Worm (Caenorhabditis elegans) whole organism, late embryonic: ENCODE results near the gene clec-60.

Experiments used
- F13H6.1 ChIP-seq: sonication (generic microtip); optimal IDR thresholded peaks from 2 replicates; lab custom pipeline; 2016; ENCODE audit warnings: missing genetic modification characterization, missing compliant biosample characterization
- K09A11.1 ChIP-seq: sonication (generic microtip); optimal IDR thresholded peaks from 2 replicates; lab custom pipeline; 2017; ENCODE audit warnings: antibody characterized with exemption, mild to moderate bottlenecking, missing genetic modification characterization, missing compliant biosample characterization; ENCODE audit not compliant: insufficient read depth
- T23F11.4 ChIP-seq: fragments of 200-800 bp; sonication (Bioruptor generic); optimal IDR thresholded peaks from 2 replicates; lab custom pipeline; 2018; ENCODE audit warnings: mild to moderate bottlenecking, missing genetic modification characterization, missing compliant biosample characterization
- ceh-14 ChIP-seq: sonication (generic microtip); optimal IDR thresholded peaks from 2 replicates; lab custom pipeline; 2016; ENCODE audit warnings: missing genotype, missing genetic modification characterization, missing compliant biosample characterization
- ceh-18 ChIP-seq: sonication (generic microtip); optimal IDR thresholded peaks from 2 replicates; lab custom pipeline; 2016; ENCODE audit warnings: missing genetic modification characterization, missing compliant biosample characterization
- ceh-19 ChIP-seq: fragments of 200-800 bp; sonication (Bioruptor generic); optimal IDR thresholded peaks from 2 replicates; lab custom pipeline; 2018; ENCODE audit warnings: mild to moderate bottlenecking, missing genetic modification characterization, missing compliant biosample characterization
- ceh-31 ChIP-seq: sonication (generic microtip); optimal IDR thresholded peaks from 2 replicates; lab custom pipeline; 2016; ENCODE audit warnings: missing genetic modification characterization, missing compliant biosample characterization
- ceh-34 ChIP-seq: sonication (generic microtip); optimal IDR thresholded peaks from 2 replicates; lab custom pipeline; 2016; ENCODE audit warnings: mild to moderate bottlenecking, missing genetic modification characterization, missing compliant biosample characterization
- ceh-6 ChIP-seq: fragments of 200-800 bp; sonication (Bioruptor generic); optimal IDR thresholded peaks from 2 replicates; lab custom pipeline; 2018; ENCODE audit warnings: mild to moderate bottlenecking, missing genetic modification characterization, missing compliant biosample characterization
- ceh-9 ChIP-seq: sonication (generic microtip); optimal IDR thresholded peaks from 2 replicates; lab custom pipeline; 2016; ENCODE audit warnings: mild to moderate bottlenecking, missing genetic modification characterization, inconsistent platforms, missing compliant biosample characterization
- che-1 ChIP-seq: sonication (generic microtip); optimal IDR thresholded peaks from 2 replicates; lab custom pipeline; 2016; ENCODE audit warnings: mild to moderate bottlenecking, missing genetic modification characterization, missing compliant biosample characterization
- dmd-4 ChIP-seq: sonication (generic microtip); optimal IDR thresholded peaks from 2 replicates; lab custom pipeline; 2016; ENCODE audit warnings: borderline replicate concordance, missing genetic modification characterization, missing compliant biosample characterization
- ets-4 ChIP-seq: sonication (generic microtip); optimal IDR thresholded peaks from 2 replicates; lab custom pipeline; 2016; ENCODE audit warnings: missing genetic modification characterization, missing compliant biosample characterization
- eyg-1 ChIP-seq: sonication (generic microtip); optimal IDR thresholded peaks from 2 replicates; lab custom pipeline; 2016; ENCODE audit warnings: missing genotype, missing genetic modification characterization, missing compliant biosample characterization
- fax-1 ChIP-seq: sonication (generic microtip); optimal IDR thresholded peaks from 2 replicates; lab custom pipeline; 2016; ENCODE audit warnings: missing genotype, missing genetic modification characterization, missing compliant biosample characterization
- fkh-6 ChIP-seq: sonication (generic microtip); optimal IDR thresholded peaks from 2 replicates; lab custom pipeline; 2016; ENCODE audit warnings: missing genetic modification characterization, missing compliant biosample characterization
- hlh-30 ChIP-seq: sonication (generic microtip); optimal IDR thresholded peaks from 2 replicates; lab custom pipeline; 2017; ENCODE audit warnings: antibody characterized with exemption, missing genetic modification characterization, missing compliant biosample characterization; ENCODE audit not compliant: insufficient read depth
- hlh-8 ChIP-seq: sonication (generic microtip); optimal IDR thresholded peaks from 2 replicates; lab custom pipeline; 2016; ENCODE audit warnings: missing genotype, missing genetic modification characterization, missing compliant biosample characterization
- lim-6 ChIP-seq: sonication (generic microtip); optimal IDR thresholded peaks from 2 replicates; lab custom pipeline; 2016; ENCODE audit warnings: missing genetic modification characterization, missing compliant biosample characterization
- lin-11 ChIP-seq: fragments of 200-800 bp; sonication (Bioruptor generic); optimal IDR thresholded peaks from 2 replicates; lab custom pipeline; 2018; ENCODE audit warnings: mild to moderate bottlenecking, missing genetic modification characterization, missing compliant biosample characterization
- madf-2 ChIP-seq: sonication (generic microtip); optimal IDR thresholded peaks from 2 replicates; lab custom pipeline; 2017; ENCODE audit warnings: missing genetic modification characterization, missing compliant biosample characterization
- nfya-1 ChIP-seq: sonication (generic microtip); optimal IDR thresholded peaks from 2 replicates; lab custom pipeline; 2017; ENCODE audit warnings: missing genetic modification characterization, mild to moderate bottlenecking, missing compliant biosample characterization, antibody characterized with exemption, moderate library complexity
- nhr-11 ChIP-seq: fragments of 150-350 bp; optimal IDR thresholded peaks from 2 replicates; lab custom pipeline; 2014; ENCODE audit warnings: missing biosample characterization, missing genetic modification characterization
- nhr-232 ChIP-seq: sonication (generic microtip); optimal IDR thresholded peaks from 2 replicates; lab custom pipeline; 2016; ENCODE audit warnings: missing genetic modification characterization, missing compliant biosample characterization
- npax-4 ChIP-seq: sonication (generic microtip); optimal IDR thresholded peaks from 2 replicates; lab custom pipeline; 2016; ENCODE audit warnings: missing genetic modification characterization, missing compliant biosample characterization
- odd-2 ChIP-seq: sonication (generic microtip); optimal IDR thresholded peaks from 2 replicates; lab custom pipeline; 2017; ENCODE audit warnings: antibody characterized with exemption, mild to moderate bottlenecking, missing genetic modification characterization, missing compliant biosample characterization
- pat-9 ChIP-seq: fragments of 200-800 bp; sonication (Bioruptor generic); optimal IDR thresholded peaks from 2 replicates; lab custom pipeline; 2018; ENCODE audit warnings: mild to moderate bottlenecking, missing genetic modification characterization, moderate library complexity, missing compliant biosample characterization
- pax-1 ChIP-seq: fragments of 150-350 bp; optimal IDR thresholded peaks from 2 replicates; lab custom pipeline; 2014; ENCODE audit warnings: missing biosample characterization, missing genetic modification characterization
- pha-4 ChIP-seq: fragments of 150-350 bp; optimal IDR thresholded peaks from 2 replicates; lab custom pipeline; 2018; ENCODE audit warnings: missing biosample characterization, missing genetic modification reagents, missing genetic modification characterization
- pqm-1 ChIP-seq: sonication (generic microtip); optimal IDR thresholded peaks from 2 replicates; lab custom pipeline; 2016; ENCODE audit warnings: missing genetic modification characterization, missing compliant biosample characterization
- pros-1 ChIP-seq: fragments of 150-350 bp; optimal IDR thresholded peaks from 2 replicates; lab custom pipeline; 2014; ENCODE audit warnings: missing biosample characterization, missing genetic modification reagents, missing genetic modification characterization
- ref-2 ChIP-seq: sonication (generic microtip); optimal IDR thresholded peaks from 2 replicates; lab custom pipeline; 2016; ENCODE audit warnings: missing genetic modification characterization, missing compliant biosample characterization
- rnt-1 ChIP-seq: sonication (generic microtip); optimal IDR thresholded peaks from 2 replicates; lab custom pipeline; 2016; ENCODE audit warnings: missing genetic modification characterization, missing compliant biosample characterization
- sdc-2 ChIP-seq: sonication (generic microtip); optimal IDR thresholded peaks from 2 replicates; lab custom pipeline; 2016; ENCODE audit warnings: missing genotype, missing genetic modification characterization, missing compliant biosample characterization
- tbx-2 ChIP-seq: sonication (generic microtip); optimal IDR thresholded peaks from 2 replicates; lab custom pipeline; 2016; ENCODE audit warnings: missing genetic modification characterization, missing compliant biosample characterization
- tbx-7 ChIP-seq: sonication (generic microtip); optimal IDR thresholded peaks from 2 replicates; lab custom pipeline; 2016; ENCODE audit warnings: missing genotype, missing genetic modification characterization, missing compliant biosample characterization
- unc-3 ChIP-seq, 2 experiments: fragments of 200-800 bp in 1 of 2; sonication (Bioruptor generic) in 1 of 2; sonication (generic microtip) in 1 of 2; conservative IDR thresholded peaks in 1 of 2; optimal IDR thresholded peaks in 1 of 2; 2 replicates each; pipeline versions ENCODE4 v1.3.6 to Lab custom; 2016 to 2022; ENCODE audit warnings: missing compliant biosample characterization in 2 of 2, missing genetic modification characterization in 2 of 2, missing genetic modification reagents in 1 of 2
- ztf-16 ChIP-seq: sonication (generic microtip); optimal IDR thresholded peaks from 2 replicates; lab custom pipeline; 2017; ENCODE audit warnings: missing genetic modification characterization, missing compliant biosample characterization

The clec-60 gene

ce11 chrII:10502491-10503063, 20.9 kb upstream of the clec-60 start, which contains the start of gene myrf-1 (continued):
- TF ChIP-seq hlh-30 (tag; lab: Kevin White, UChicago): peak; percentile 55
- TF ChIP-seq ref-2 (tag; lab: Kevin White, UChicago): peak; percentile 87
- peak; percentile 88 for TF ChIP-seq ceh-31
- TF ChIP-seq sdc-2 (tag; lab: Kevin White, UChicago): peak; percentile 59
- TF ChIP-seq ceh-19: peak; percentile 58
- TF ChIP-seq eyg-1 (tag; lab: Kevin White, UChicago): no peak
- TF ChIP-seq K09A11.1 (tag; lab: Kevin White, UChicago): peak; percentile 63
- peak; percentile 59 for TF ChIP-seq fkh-6 (tag; lab: Kevin White, UChicago)
- peak; percentile 35 for TF ChIP-seq tbx-7 (tag; lab: Kevin White, UChicago)

ce11 chrII:10501578-10501977, 19.9 kb upstream of the clec-60 start:
- TF ChIP-seq nfya-1 (tag; lab: Kevin White, UChicago) (peak; percentile 25), rnt-1 (peak; percentile 44), ceh-31 (peak; percentile 28), F13H6.1 (tag; lab: Kevin White, UChicago) (peak; percentile 3), ceh-18 (tag; lab: Kevin White, UChicago) (peak; percentile 22), ceh-19 (no peak), ceh-9 (no peak)

ce11 chrII:10500674-10501073, 19.0 kb upstream of the clec-60 start:
- TF ChIP-seq pat-9 (tag; lab: Kevin White, UChicago): no peak
- TF ChIP-seq ceh-19: no peak
- TF ChIP-seq pros-1 (tag; lab: Kevin White, UChicago): no peak
- no peak for TF ChIP-seq fax-1 (tag; lab: Kevin White, UChicago)
- TF ChIP-seq ceh-31: no peak
- TF ChIP-seq F13H6.1 (tag; lab: Kevin White, UChicago): no peak
- TF ChIP-seq ceh-9: no peak
- no peak for TF ChIP-seq hlh-8 (tag; lab: Kevin White, UChicago)
- no peak for TF ChIP-seq pqm-1 (tag; lab: Kevin White, UChicago)
- TF ChIP-seq ref-2 (tag; lab: Kevin White, UChicago): no peak
- no peak for TF ChIP-seq dmd-4
- TF ChIP-seq che-1: no peak
- TF ChIP-seq lim-6 (tag; lab: Kevin White, UChicago): no peak
- TF ChIP-seq lin-11 (tag; lab: Kevin White, UChicago): no peak
- no peak for TF ChIP-seq ceh-6
- TF ChIP-seq madf-2: no peak
- no peak for TF ChIP-seq ceh-18 (tag; lab: Kevin White, UChicago)
- no peak for TF ChIP-seq pax-1 (tag; lab: Kevin White, UChicago)

- no peak for TF ChIP-seq ztf-16 (tag; lab: Kevin White, UChicago)
- no peak for TF ChIP-seq nhr-11
- no peak for TF ChIP-seq fkh-6 (tag; lab: Kevin White, UChicago)
- no peak for TF ChIP-seq K09A11.1 (tag; lab: Kevin White, UChicago)
- TF ChIP-seq pha-4: no peak
- no peak for TF ChIP-seq ets-4
- TF ChIP-seq T23F11.4 (GFP tag; lab: Kevin White, UChicago): no peak
- no peak for TF ChIP-seq pqm-1 (tag; lab: Kevin White, UChicago)
- TF ChIP-seq ceh-34 (tag; lab: Kevin White, UChicago): no peak
- TF ChIP-seq hlh-30 (tag; lab: Kevin White, UChicago): no peak
- TF ChIP-seq nhr-232 (tag; lab: Kevin White, UChicago): no peak
- TF ChIP-seq pax-1 (tag; lab: Kevin White, UChicago): no peak
- no peak for TF ChIP-seq tbx-2
- no peak for TF ChIP-seq odd-2 (tag; lab: Kevin White, UChicago)
- no peak for TF ChIP-seq unc-3 (GFP tag; conservative IDR thresholded peaks at IDR 0.05; lab: Robert Waterston, UW)
- no peak for TF ChIP-seq unc-3 (tag; optimal IDR thresholded peaks at IDR 0.05; lab: Kevin White, UChicago)
- no peak for TF ChIP-seq dmd-4
- TF ChIP-seq ceh-14: no peak
- no peak for TF ChIP-seq npax-4 (tag; lab: Kevin White, UChicago)
These were observed 14.2 kb upstream of the clec-60 start, which contains the start of gene ZK666.12 for ce11 chrII:10495912-10496311. ZK666.12 (plus strand) TSS chrII:10496212.
